Worm (Caenorhabditis elegans): ENCODE results near the gene rpl-9.

- TF ChIP-seq flt-1 (GFP tag; IDR thresholded peaks at IDR 0.05) (no peak), T22C8.4 (GFP tag; IDR thresholded peaks at IDR 0.05) (no peak), ref-1 (GFP tag; conservative IDR thresholded peaks at IDR 0.05) (no peak), ztf-29 (GFP tag; IDR thresholded peaks at IDR 0.05) (no peak)
Observed at ce11 chrIII:7614530-7614929, 41.9 kb upstream of the rpl-9 start, which contains the start of gene T04A6.2.
